Worm (Caenorhabditis elegans): ENCODE results near the gene klp-4.

DNA sequence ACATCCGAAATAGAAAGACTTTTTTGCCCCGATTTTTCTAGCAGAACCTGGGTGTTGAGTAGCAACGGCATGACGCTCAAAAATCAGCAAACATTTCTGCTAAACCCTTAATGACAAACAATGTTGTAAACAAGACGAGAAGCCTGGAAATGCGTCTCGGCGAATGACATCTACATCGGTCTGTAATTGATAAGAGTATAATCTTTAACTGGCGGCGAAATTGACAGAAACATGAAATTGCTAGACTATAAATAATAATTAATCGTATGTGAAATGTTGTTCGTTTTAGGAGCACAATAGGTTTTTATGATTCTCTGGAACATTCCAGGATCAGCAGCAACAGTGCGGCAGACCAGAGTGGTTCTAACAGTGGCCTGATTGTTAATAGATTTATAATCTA lies 36.8 kb downstream of the klp-4 start:
- TF ChIP-seq unc-62 (GFP tag; optimal IDR thresholded peaks at IDR 0.05) (no peak), zag-1 (tag; optimal IDR thresholded peaks at IDR 0.05) (no peak)

All from whole organism, L2 larva.